Fruit fly (Drosophila melanogaster) whole organism, prepupa: ENCODE data around the gene Nup98-96.

ENCODE experiments used
- Blimp-1 ChIP-seq: fragments of 200-800 bp; sonication (Bioruptor generic); optimal IDR thresholded peaks from 3 replicates; lab custom pipeline; 2017; ENCODE audit warnings: missing biosample characterization, missing genetic modification characterization, mild to moderate bottlenecking, moderate library complexity, missing genetic modification reagents
- CG10631 ChIP-seq: fragments of 200-800 bp; sonication (Bioruptor generic); optimal IDR thresholded peaks from 2 replicates; lab custom pipeline; 2016; ENCODE audit warnings: missing biosample characterization, missing genetic modification characterization
- CG10669 ChIP-seq: fragments of 200-800 bp; sonication (Bioruptor generic); optimal IDR thresholded peaks from 3 replicates; lab custom pipeline; 2018; ENCODE audit warnings: missing biosample characterization, mild to moderate bottlenecking, missing genetic modification characterization, moderate library complexity
- CG11294 ChIP-seq: fragments of 200-800 bp; sonication (Bioruptor generic); IDR thresholded peaks from 2 replicates; pipeline ENCODE4 v1.3.6; 2022; ENCODE audit warnings: missing biosample characterization, missing genetic modification characterization
- CG11762 ChIP-seq: fragments of 200-800 bp; sonication (Bioruptor generic); optimal IDR thresholded peaks from 3 replicates; lab custom pipeline; 2016; ENCODE audit warnings: missing biosample characterization, missing genetic modification characterization; ENCODE audit not compliant: insufficient read depth
- CG11902 ChIP-seq: fragments of 200-800 bp; sonication (Bioruptor generic); optimal IDR thresholded peaks from 3 replicates; lab custom pipeline; 2016; ENCODE audit warnings: missing biosample characterization, missing genetic modification characterization
- CG1621 ChIP-seq: fragments of 200-800 bp; sonication (Bioruptor generic); optimal IDR thresholded peaks from 3 replicates; lab custom pipeline; 2018; ENCODE audit warnings: missing biosample characterization, mild to moderate bottlenecking, missing genetic modification characterization
- CG16779 ChIP-seq: fragments of 200-800 bp; sonication (Bioruptor generic); optimal IDR thresholded peaks from 3 replicates; lab custom pipeline; 2017; ENCODE audit warnings: missing biosample characterization, mild to moderate bottlenecking, missing genetic modification characterization
- CG3032 ChIP-seq: fragments of 200-800 bp; optimal IDR thresholded peaks from 2 replicates; lab custom pipeline; 2019; ENCODE audit warnings: missing biosample characterization, mild to moderate bottlenecking, missing genetic modification characterization, moderate library complexity
- CG32006 ChIP-seq: fragments of 200-800 bp; sonication (Bioruptor generic); optimal IDR thresholded peaks from 3 replicates; lab custom pipeline; 2017; ENCODE audit warnings: missing biosample characterization, mild to moderate bottlenecking, missing genetic modification characterization
- CG34406 ChIP-seq: fragments of 200-800 bp; sonication (Bioruptor generic); optimal IDR thresholded peaks from 3 replicates; lab custom pipeline; 2016; ENCODE audit warnings: missing biosample characterization, missing genetic modification characterization
- CG4318 ChIP-seq: fragments of 200-800 bp; sonication (Bioruptor generic); optimal IDR thresholded peaks from 3 replicates; lab custom pipeline; 2017; ENCODE audit warnings: missing biosample characterization, mild to moderate bottlenecking, missing genetic modification characterization
- CG6163 ChIP-seq: fragments of 200-800 bp; sonication (Bioruptor generic); IDR thresholded peaks from 3 replicates; pipeline ENCODE4 v1.3.6; 2022; ENCODE audit warnings: missing biosample characterization, missing genetic modification characterization
- CG6276 ChIP-seq: fragments of 200-800 bp; sonication (Bioruptor generic); optimal IDR thresholded peaks from 2 replicates; lab custom pipeline; 2017; ENCODE audit warnings: missing biosample characterization, mild to moderate bottlenecking, missing genetic modification characterization
- CG6792 ChIP-seq: fragments of 200-800 bp; sonication (Bioruptor generic); optimal IDR thresholded peaks from 3 replicates; lab custom pipeline; 2016; ENCODE audit warnings: missing biosample characterization, missing genetic modification characterization
- CG6808 ChIP-seq: fragments of 200-800 bp; sonication (Bioruptor generic); optimal IDR thresholded peaks from 3 replicates; lab custom pipeline; 2017; ENCODE audit warnings: missing biosample characterization, missing genetic modification characterization, mild to moderate bottlenecking, moderate library complexity, missing genetic modification reagents
- CG7368 ChIP-seq: fragments of 200-800 bp; sonication (Bioruptor generic); optimal IDR thresholded peaks from 3 replicates; lab custom pipeline; 2016; ENCODE audit warnings: missing biosample characterization, missing genetic modification characterization
- CG8119 ChIP-seq: fragments of 200-800 bp; sonication (Bioruptor generic); IDR thresholded peaks from 3 replicates; pipeline ENCODE4 v1.3.6; 2022; ENCODE audit warnings: missing biosample characterization, missing genetic modification characterization
- CG8632 ChIP-seq: fragments of 200-800 bp; sonication (Bioruptor generic); optimal IDR thresholded peaks from 3 replicates; lab custom pipeline; 2016; ENCODE audit warnings: missing biosample characterization, missing genetic modification characterization
- CG9139 ChIP-seq: fragments of 200-800 bp; sonication (Bioruptor generic); optimal IDR thresholded peaks from 3 replicates; lab custom pipeline; 2017; ENCODE audit warnings: missing biosample characterization, mild to moderate bottlenecking, missing genetic modification characterization
- Eip78C ChIP-seq: fragments of 200-800 bp; sonication (Bioruptor generic); peaks from one replicate; lab custom pipeline; 2016; ENCODE audit warnings: missing biosample characterization, missing genetic modification characterization
- Eip93F ChIP-seq: fragments of 200-800 bp; sonication (Bioruptor generic); optimal IDR thresholded peaks from 2 replicates; lab custom pipeline; 2016; ENCODE audit warnings: missing biosample characterization, mild to moderate bottlenecking, missing genetic modification characterization
- Hr39 ChIP-seq: fragments of 200-800 bp; sonication (Bioruptor generic); optimal IDR thresholded peaks from 2 replicates; lab custom pipeline; 2016; ENCODE audit warnings: missing biosample characterization, missing genetic modification characterization
- Met ChIP-seq: fragments of 200-800 bp; sonication (Bioruptor generic); optimal IDR thresholded peaks from 3 replicates; lab custom pipeline; 2016; ENCODE audit warnings: missing biosample characterization, missing genetic modification characterization
- Smox ChIP-seq: fragments of 200-800 bp; sonication (Bioruptor generic); optimal IDR thresholded peaks from 3 replicates; lab custom pipeline; 2016; ENCODE audit warnings: missing biosample characterization, missing genetic modification characterization
- Sox102F ChIP-seq: fragments of 200-800 bp; sonication (Bioruptor generic); optimal IDR thresholded peaks from 2 replicates; lab custom pipeline; 2016; ENCODE audit warnings: missing biosample characterization, mild to moderate bottlenecking, missing genetic modification characterization
- Sox14 ChIP-seq: fragments of 200-800 bp; sonication (Bioruptor generic); optimal IDR thresholded peaks from 3 replicates; lab custom pipeline; 2016; ENCODE audit warnings: missing biosample characterization, missing genetic modification characterization
- Sox15 ChIP-seq: fragments of 200-800 bp; sonication (Bioruptor generic); optimal IDR thresholded peaks from 3 replicates; lab custom pipeline; 2016; ENCODE audit warnings: missing biosample characterization, missing genetic modification characterization
- dac ChIP-seq: fragments of 200-800 bp; sonication (Bioruptor generic); optimal IDR thresholded peaks from 2 replicates; lab custom pipeline; 2017; ENCODE audit warnings: missing biosample characterization, mild to moderate bottlenecking, missing genetic modification characterization
- dsx ChIP-seq: fragments of 200-800 bp; optimal IDR thresholded peaks from 3 replicates; lab custom pipeline; 2019; ENCODE audit warnings: missing biosample characterization, mild to moderate bottlenecking, missing genetic modification characterization, moderate library complexity; ENCODE audit not compliant: poor library complexity, severe bottlenecking
- eg ChIP-seq: fragments of 200-800 bp; sonication (Bioruptor generic); IDR thresholded peaks from 3 replicates; pipeline ENCODE4 v1.3.6; 2022; ENCODE audit warnings: missing biosample characterization, missing genetic modification characterization
- esn ChIP-seq: fragments of 200-800 bp; sonication (Bioruptor generic); optimal IDR thresholded peaks from 2 replicates; lab custom pipeline; 2016; ENCODE audit warnings: missing biosample characterization, mild to moderate bottlenecking, missing genetic modification characterization, moderate library complexity
- fd59A ChIP-seq: fragments of 200-800 bp; sonication (Bioruptor generic); optimal IDR thresholded peaks from 2 replicates; lab custom pipeline; 2017; ENCODE audit warnings: missing biosample characterization, mild to moderate bottlenecking, missing genetic modification characterization, missing genetic modification reagents
- fkh ChIP-seq: fragments of 200-800 bp; sonication (Bioruptor generic); optimal IDR thresholded peaks from 3 replicates; lab custom pipeline; 2017; ENCODE audit warnings: missing biosample characterization, mild to moderate bottlenecking, missing genetic modification characterization, moderate library complexity
- lz ChIP-seq: fragments of 200-800 bp; sonication (Bioruptor generic); optimal IDR thresholded peaks from 3 replicates; lab custom pipeline; 2016; ENCODE audit warnings: missing biosample characterization, missing genetic modification characterization
- net ChIP-seq: fragments of 200-800 bp; sonication (Bioruptor generic); optimal IDR thresholded peaks from 3 replicates; lab custom pipeline; 2016; ENCODE audit warnings: missing biosample characterization, missing genetic modification characterization
- pdm3 ChIP-seq: fragments of 200-800 bp; sonication (Bioruptor generic); optimal IDR thresholded peaks from 3 replicates; lab custom pipeline; 2016; ENCODE audit warnings: missing biosample characterization, missing genetic modification characterization
- salr ChIP-seq, 2 experiments: fragments of 200-800 bp; sonication (Bioruptor generic); optimal IDR thresholded peaks; 3 replicates each; lab custom pipeline; 2016 to 2018; ENCODE audit warnings: missing biosample characterization in 2 of 2, missing genetic modification characterization in 2 of 2, mild to moderate bottlenecking in 1 of 2
- ss ChIP-seq, 2 experiments: fragments of 200-800 bp; sonication (Bioruptor generic); optimal IDR thresholded peaks; 2 replicates in 1 of 2; 3 replicates in 1 of 2; lab custom pipeline; 2017 to 2018; ENCODE audit warnings: mild to moderate bottlenecking in 2 of 2, missing biosample characterization in 2 of 2, missing genetic modification characterization in 2 of 2, moderate library complexity in 1 of 2
- svp ChIP-seq: fragments of 200-800 bp; sonication (Bioruptor generic); peaks from one replicate; lab custom pipeline; 2016; ENCODE audit warnings: missing biosample characterization, missing genetic modification characterization
- vri ChIP-seq: fragments of 200-800 bp; sonication (Bioruptor generic); optimal IDR thresholded peaks from 3 replicates; lab custom pipeline; 2016; ENCODE audit warnings: missing biosample characterization, mild to moderate bottlenecking, missing genetic modification characterization

The Nup98-96 gene

dm6 chr3R:23788406-23789021, 7.1 kb upstream of the Nup98-96 start (continued):
- peak; percentile 67 for TF ChIP-seq CG11762 (GFP tag; lab: Kevin White, UChicago)
- TF ChIP-seq Met (GFP tag; lab: Kevin White, UChicago): peak; percentile 71
- TF ChIP-seq ss (GFP tag; optimal IDR thresholded peaks at IDR 0.05; lab: Kevin White, UChicago): peak; percentile 65 to 81
- TF ChIP-seq CG32006 (GFP tag; lab: Kevin White, UChicago): peak; percentile 88
- TF ChIP-seq dsx (GFP tag; lab: Kevin White, UChicago): peak; percentile 59
- peak; percentile 80 for TF ChIP-seq CG3032 (tag; lab: Kevin White, UChicago)
- TF ChIP-seq CG9139 (GFP tag; lab: Kevin White, UChicago): peak; percentile 40
- no peak for TF ChIP-seq vri (GFP tag; lab: Kevin White, UChicago)
- peak; percentile 56 for TF ChIP-seq Smox (GFP tag; lab: Kevin White, UChicago)
- no peak for TF ChIP-seq fkh (GFP tag; lab: Kevin White, UChicago)
- TF ChIP-seq Hr39 (GFP tag; lab: Kevin White, UChicago): peak; percentile 60
- TF ChIP-seq, all 60 proteins: peak for 53

- TF ChIP-seq dsx (GFP tag; lab: Kevin White, UChicago) (peak; percentile 29), CG9139 (GFP tag; lab: Kevin White, UChicago) (peak; percentile 7), Hr39 (GFP tag; lab: Kevin White, UChicago) (no peak), fkh (GFP tag; lab: Kevin White, UChicago) (no peak), CG4318 (GFP tag; lab: Kevin White, UChicago) (no peak), Met (GFP tag; lab: Kevin White, UChicago) (no peak), CG10669 (no peak), svp (GFP tag; lab: Kevin White, UChicago) (no peak)
- TF ChIP-seq, all 60 proteins: peak for 2
Observed at dm6 chr3R:23787632-23787960, 6.2 kb upstream of the Nup98-96 start.

- peak; percentile 96 for TF ChIP-seq Eip78C
- TF ChIP-seq CG10669: peak; percentile 40
- TF ChIP-seq eg (GFP tag; lab: Robert Waterston, UW): peak; percentile 73
- TF ChIP-seq CG34406 (GFP tag; lab: Kevin White, UChicago): no peak
- peak; percentile 34 for TF ChIP-seq CG10631 (GFP tag; lab: Kevin White, UChicago)
- no peak for TF ChIP-seq Eip93F (GFP tag; lab: Kevin White, UChicago)
- TF ChIP-seq CG6163 (GFP tag; lab: Robert Waterston, UW): peak; percentile 85
- TF ChIP-seq Sox102F (GFP tag; lab: Kevin White, UChicago): no peak
- TF ChIP-seq fd59A (GFP tag; lab: Kevin White, UChicago): peak; percentile 35
- no peak for TF ChIP-seq CG4318 (GFP tag; lab: Kevin White, UChicago)
- TF ChIP-seq CG11762 (GFP tag; lab: Kevin White, UChicago): peak; percentile 20
- TF ChIP-seq net (GFP tag; lab: Kevin White, UChicago): peak; percentile 44
- no peak for TF ChIP-seq CG8632 (GFP tag; lab: Kevin White, UChicago)
- TF ChIP-seq CG16779: no peak
- peak; percentile 12 for TF ChIP-seq pdm3 (GFP tag; lab: Kevin White, UChicago)
- TF ChIP-seq fkh (GFP tag; lab: Kevin White, UChicago): no peak
- TF ChIP-seq CG1621 (tag; lab: Kevin White, UChicago): peak; percentile 18
- TF ChIP-seq CG32006 (GFP tag; lab: Kevin White, UChicago): peak; percentile 50
- TF ChIP-seq CG11294 (GFP tag; lab: Robert Waterston, UW): peak; percentile 49; the same call in 1 of the 2 replicates
- peak; percentile 78 for TF ChIP-seq CG3032 (tag; lab: Kevin White, UChicago)
- TF ChIP-seq Met (GFP tag; lab: Kevin White, UChicago): peak; percentile 23
- peak; percentile 5 for TF ChIP-seq CG9139 (GFP tag; lab: Kevin White, UChicago)
- TF ChIP-seq lz (GFP tag; lab: Kevin White, UChicago): peak; percentile 12
- TF ChIP-seq esn (GFP tag; lab: Kevin White, UChicago): no peak
- TF ChIP-seq CG11902 (GFP tag; lab: Kevin White, UChicago): no peak
- peak; percentile 44 for TF ChIP-seq CG6808 (GFP tag; lab: Kevin White, UChicago)
- TF ChIP-seq dac (GFP tag; lab: Kevin White, UChicago): no peak
- peak; percentile 65 for TF ChIP-seq CG7368 (GFP tag; lab: Kevin White, UChicago)
- TF ChIP-seq Sox15 (GFP tag; lab: Kevin White, UChicago): no peak
- TF ChIP-seq ss (GFP tag; optimal IDR thresholded peaks at IDR 0.05; lab: Kevin White, UChicago): peak; percentile 1 to 88
- TF ChIP-seq Sox14 (GFP tag; lab: Kevin White, UChicago): peak; percentile 20
- no peak for TF ChIP-seq svp (GFP tag; lab: Kevin White, UChicago)
- TF ChIP-seq Blimp-1 (GFP tag; lab: Kevin White, UChicago): no peak
- TF ChIP-seq salr (GFP tag; optimal IDR thresholded peaks at IDR 0.05; lab: Kevin White, UChicago): peak; percentile 7 to 27
- TF ChIP-seq CG8119 (GFP tag; lab: Robert Waterston, UW): 0 out of 3 replicates have a peak, but pooled peaks have one; percentile 24
- peak; percentile 46 for TF ChIP-seq CG6276 (GFP tag; lab: Kevin White, UChicago)
- no peak for TF ChIP-seq CG6792 (GFP tag; lab: Kevin White, UChicago)
Observed at dm6 chr3R:23786768-23787631, 5.6 kb upstream of the Nup98-96 start.
